Fruit fly (Drosophila melanogaster) whole organism, embryonic: ENCODE data around the gene Sf3b6.

Experiments used
- Antp ChIP-seq: fragments of 200-800 bp; sonication (Bioruptor generic); optimal IDR thresholded peaks from 3 replicates; lab custom pipeline; 2016; ENCODE audit warnings: missing biosample characterization, missing genetic modification characterization
- Atf-2 ChIP-seq: fragments of 200-800 bp; sonication (Bioruptor generic); optimal IDR thresholded peaks from 2 replicates; lab custom pipeline; 2016; ENCODE audit warnings: missing biosample characterization, missing genetic modification characterization
- CG10366 ChIP-seq: fragments of 200-800 bp; sonication (Bioruptor generic); IDR thresholded peaks from 2 replicates; pipeline ENCODE4 v1.3.6; 2022; ENCODE audit warnings: missing biosample characterization, missing genetic modification characterization
- CG11398 ChIP-seq: fragments of 200-800 bp; sonication (Bioruptor generic); optimal IDR thresholded peaks from 2 replicates; lab custom pipeline; 2016; ENCODE audit warnings: missing biosample characterization, missing genetic modification characterization
- CG12219 ChIP-seq: fragments of 200-800 bp; sonication (Bioruptor generic); optimal IDR thresholded peaks from 3 replicates; lab custom pipeline; 2018; ENCODE audit warnings: missing biosample characterization, mild to moderate bottlenecking, missing genetic modification characterization
- CG1233 ChIP-seq: fragments of 200-800 bp; sonication (Bioruptor generic); optimal IDR thresholded peaks from 4 replicates; lab custom pipeline; 2018; ENCODE audit warnings: missing biosample characterization, mild to moderate bottlenecking, missing genetic modification characterization
- CG12769 ChIP-seq: fragments of 200-800 bp; sonication (Bioruptor generic); optimal IDR thresholded peaks from 2 replicates; lab custom pipeline; 2019; ENCODE audit warnings: missing biosample characterization, mild to moderate bottlenecking, missing genetic modification characterization, moderate library complexity
- CG14441 ChIP-seq: fragments of 200-800 bp; sonication (Bioruptor generic); IDR thresholded peaks from 2 replicates; pipeline ENCODE4 v1.3.6; 2022; ENCODE audit warnings: missing biosample characterization, missing genetic modification characterization
- CG14965 ChIP-seq: fragments of 200-800 bp; sonication (Bioruptor generic); optimal IDR thresholded peaks from 2 replicates; lab custom pipeline; 2016; ENCODE audit warnings: missing biosample characterization, missing genetic modification characterization, borderline replicate concordance
- CG15514 ChIP-seq: fragments of 200-800 bp; sonication (Bioruptor generic); optimal IDR thresholded peaks from 3 replicates; lab custom pipeline; 2017; ENCODE audit warnings: missing biosample characterization, missing genetic modification characterization, mild to moderate bottlenecking, moderate library complexity, missing genetic modification reagents
- CG17612 ChIP-seq: fragments of 200-800 bp; sonication (Bioruptor generic); IDR thresholded peaks from 2 replicates; pipeline ENCODE4 v1.3.6; 2022; ENCODE audit warnings: missing biosample characterization, missing genetic modification characterization
- CG1832 ChIP-seq: fragments of 200-800 bp; sonication (Bioruptor generic); optimal IDR thresholded peaks from 2 replicates; lab custom pipeline; 2017; ENCODE audit warnings: missing biosample characterization, mild to moderate bottlenecking, missing genetic modification characterization, inconsistent platforms
- CG32767 ChIP-seq: fragments of 200-800 bp; sonication (Bioruptor generic); IDR thresholded peaks from 2 replicates; pipeline ENCODE4 v1.3.6; 2022; ENCODE audit warnings: missing biosample characterization, missing genetic modification characterization
- CG34224 ChIP-seq: fragments of 200-800 bp; sonication (Bioruptor generic); IDR thresholded peaks from 3 replicates; pipeline ENCODE4 v1.3.6; 2022; ENCODE audit warnings: missing biosample characterization, missing genetic modification characterization; ENCODE audit not compliant: partially characterized antibody
- CG5953 ChIP-seq: fragments of 200-800 bp; sonication (Bioruptor generic); IDR thresholded peaks from 2 replicates; pipeline ENCODE4 v1.3.6; 2022; ENCODE audit warnings: missing biosample characterization, missing genetic modification characterization
- CG6175 ChIP-seq: fragments of 200-800 bp; sonication (Bioruptor generic); IDR thresholded peaks from 3 replicates; pipeline ENCODE4 v1.3.6; 2022; ENCODE audit warnings: missing biosample characterization, missing genetic modification characterization
- CG6791 ChIP-seq: fragments of 200-800 bp; sonication (Bioruptor generic); IDR thresholded peaks from 3 replicates; pipeline ENCODE4 v1.3.6; 2022; ENCODE audit warnings: missing biosample characterization, missing genetic modification characterization; ENCODE audit not compliant: partially characterized antibody
- CG8924 ChIP-seq: fragments of 200-800 bp; optimal IDR thresholded peaks from 3 replicates; lab custom pipeline; 2019; ENCODE audit warnings: missing biosample characterization, mild to moderate bottlenecking, missing genetic modification characterization, moderate library complexity
- CG8944 ChIP-seq: fragments of 200-800 bp; sonication (Bioruptor generic); optimal IDR thresholded peaks from 3 replicates; lab custom pipeline; 2016; ENCODE audit warnings: missing biosample characterization, missing genetic modification characterization
- CG9215 ChIP-seq: fragments of 200-800 bp; sonication (Bioruptor generic); IDR thresholded peaks from 2 replicates; pipeline ENCODE4 v1.3.6; 2022; ENCODE audit warnings: missing biosample characterization, missing genetic modification characterization
- CG9932 ChIP-seq: fragments of 200-800 bp; sonication (Bioruptor generic); IDR thresholded peaks from 2 replicates; pipeline ENCODE4 v1.3.6; 2022; ENCODE audit warnings: missing biosample characterization, missing genetic modification characterization
- CoRest ChIP-seq: fragments of 200-800 bp; sonication (Bioruptor generic); optimal IDR thresholded peaks from 3 replicates; lab custom pipeline; 2018; ENCODE audit warnings: missing biosample characterization, mild to moderate bottlenecking, missing genetic modification characterization, moderate library complexity
- HLH3B ChIP-seq: fragments of 200-800 bp; sonication (Bioruptor generic); IDR thresholded peaks from 2 replicates; pipeline ENCODE4 v1.3.6; 2022; ENCODE audit warnings: missing biosample characterization, missing genetic modification characterization
- MBD-R2 ChIP-seq: fragments of 200-800 bp; sonication (Bioruptor generic); IDR thresholded peaks from 2 replicates; pipeline ENCODE4 v1.3.6; 2022; ENCODE audit warnings: missing biosample characterization, missing genetic modification characterization
- MESR4 ChIP-seq: fragments of 200-800 bp; sonication (Bioruptor generic); optimal IDR thresholded peaks from 2 replicates; lab custom pipeline; 2018; ENCODE audit warnings: missing biosample characterization, mild to moderate bottlenecking, missing genetic modification characterization, moderate library complexity
- Myb ChIP-seq: fragments of 200-800 bp; sonication (Bioruptor generic); optimal IDR thresholded peaks from 2 replicates; lab custom pipeline; 2016; ENCODE audit warnings: missing biosample characterization, missing genetic modification characterization
- NFAT ChIP-seq: fragments of 200-800 bp; sonication (Bioruptor generic); IDR thresholded peaks from 2 replicates; pipeline ENCODE4 v1.3.6; 2022; ENCODE audit warnings: missing biosample characterization, missing genetic modification characterization
- PHDP ChIP-seq: fragments of 200-800 bp; sonication (Bioruptor generic); optimal IDR thresholded peaks from 3 replicates; lab custom pipeline; 2018; ENCODE audit warnings: missing biosample characterization, mild to moderate bottlenecking, missing genetic modification characterization, moderate library complexity
- abd-A ChIP-seq: fragments of 200-800 bp; sonication (Bioruptor generic); optimal IDR thresholded peaks from 3 replicates; lab custom pipeline; 2019; ENCODE audit warnings: missing biosample characterization, mild to moderate bottlenecking, missing genetic modification characterization, moderate library complexity
- bbx ChIP-seq: fragments of 200-800 bp; sonication (Bioruptor generic); IDR thresholded peaks from 2 replicates; pipeline ENCODE4 v1.3.6; 2022; ENCODE audit warnings: missing biosample characterization, missing genetic modification characterization; ENCODE audit not compliant: partially characterized antibody
- chn ChIP-seq: fragments of 200-800 bp; sonication (Bioruptor generic); optimal IDR thresholded peaks from 2 replicates; lab custom pipeline; 2016; ENCODE audit warnings: missing biosample characterization, missing genetic modification characterization
- ci ChIP-seq: fragments of 200-800 bp; sonication (Bioruptor generic); IDR thresholded peaks from 3 replicates; pipeline ENCODE4 v1.3.6; 2022; ENCODE audit warnings: missing biosample characterization, missing genetic modification characterization
- crp ChIP-seq, 2 experiments: fragments of 200-800 bp; sonication (Bioruptor generic); optimal IDR thresholded peaks; 2 replicates in 1 of 2; 3 replicates in 1 of 2; lab custom pipeline; 2017; ENCODE audit warnings: missing biosample characterization in 2 of 2, missing genetic modification characterization in 2 of 2, mild to moderate bottlenecking in 1 of 2, moderate library complexity in 1 of 2
- da ChIP-seq: fragments of 200-800 bp; sonication (Bioruptor generic); optimal IDR thresholded peaks from 2 replicates; lab custom pipeline; 2016; ENCODE audit warnings: missing biosample characterization, missing genetic modification characterization
- danr ChIP-seq: fragments of 200-800 bp; sonication (Bioruptor generic); IDR thresholded peaks from 2 replicates; pipeline ENCODE4 v1.3.6; 2022; ENCODE audit warnings: missing biosample characterization, missing genetic modification characterization
- disco-r ChIP-seq: fragments of 200-800 bp; sonication (Bioruptor generic); optimal IDR thresholded peaks from 2 replicates; lab custom pipeline; 2016; ENCODE audit warnings: missing biosample characterization, missing genetic modification characterization
- dpn ChIP-seq, 2 experiments: fragments of 200-800 bp; sonication (Bioruptor generic); optimal IDR thresholded peaks; 3 replicates each; lab custom pipeline; 2016; ENCODE audit warnings: missing biosample characterization in 2 of 2, missing genetic modification characterization in 2 of 2
- en ChIP-seq: fragments of 200-800 bp; sonication (Bioruptor generic); optimal IDR thresholded peaks from 2 replicates; lab custom pipeline; 2016; ENCODE audit warnings: missing biosample characterization, missing genetic modification characterization
- knrl ChIP-seq: fragments of 200-800 bp; sonication (Bioruptor generic); IDR thresholded peaks from 3 replicates; pipeline ENCODE4 v1.3.6; 2022; ENCODE audit warnings: missing biosample characterization, missing genetic modification characterization; ENCODE audit not compliant: partially characterized antibody
- mirr ChIP-seq: fragments of 200-800 bp; sonication (Bioruptor generic); optimal IDR thresholded peaks from 3 replicates; lab custom pipeline; 2018; ENCODE audit warnings: missing biosample characterization, mild to moderate bottlenecking, missing genetic modification characterization
- pfk ChIP-seq: fragments of 200-800 bp; sonication (Bioruptor generic); optimal IDR thresholded peaks from 2 replicates; lab custom pipeline; 2018; ENCODE audit warnings: missing biosample characterization, mild to moderate bottlenecking, missing genetic modification characterization, moderate library complexity
- pita ChIP-seq: fragments of 200-800 bp; sonication (Bioruptor generic); optimal IDR thresholded peaks from 2 replicates; lab custom pipeline; 2017; ENCODE audit warnings: missing biosample characterization, mild to moderate bottlenecking, missing genetic modification characterization
- psq ChIP-seq: fragments of 200-800 bp; sonication (Bioruptor generic); optimal IDR thresholded peaks from 2 replicates; lab custom pipeline; 2017; ENCODE audit warnings: missing biosample characterization, missing genetic modification characterization
- pum ChIP-seq: fragments of 200-800 bp; sonication (Bioruptor generic); optimal IDR thresholded peaks from 2 replicates; lab custom pipeline; 2016; ENCODE audit warnings: missing biosample characterization, missing genetic modification characterization
- ro ChIP-seq: fragments of 200-800 bp; sonication (Bioruptor generic); IDR thresholded peaks from 2 replicates; pipeline ENCODE4 v1.3.6; 2022; ENCODE audit warnings: missing biosample characterization, missing genetic modification characterization
- run ChIP-seq: fragments of 200-800 bp; sonication (Bioruptor generic); optimal IDR thresholded peaks from 3 replicates; lab custom pipeline; 2018; ENCODE audit warnings: missing biosample characterization, mild to moderate bottlenecking, missing genetic modification characterization
- slp2 ChIP-seq: fragments of 200-800 bp; sonication (Bioruptor generic); optimal IDR thresholded peaks from 2 replicates; lab custom pipeline; 2016; ENCODE audit warnings: missing biosample characterization, missing genetic modification characterization
- tll ChIP-seq, 2 experiments: fragments of 200-800 bp in 1 of 2; fragments of >200 bp in 1 of 2; sonication (Bioruptor generic) in 1 of 2; optimal IDR thresholded peaks; 2 replicates each; lab custom pipeline; 2017 to 2019; ENCODE audit warnings: missing biosample characterization in 2 of 2, missing genetic modification characterization in 2 of 2, mild to moderate bottlenecking in 1 of 2, moderate library complexity in 1 of 2
- trem ChIP-seq: fragments of 200-800 bp; optimal IDR thresholded peaks from 3 replicates; lab custom pipeline; 2019; ENCODE audit warnings: missing biosample characterization, mild to moderate bottlenecking, missing genetic modification characterization, moderate library complexity
- zfh1 ChIP-seq: fragments of 200-800 bp; sonication (Bioruptor generic); IDR thresholded peaks from 3 replicates; pipeline ENCODE4 v1.3.6; 2022; ENCODE audit warnings: missing biosample characterization, missing genetic modification characterization

Sf3b6 gene

dm6 chr3L:6157327-6158032 lies 35.5 kb downstream of the Sf3b6 start, which contains the start of gene CG13297 (continued):
- TF ChIP-seq CG34224 (GFP tag; lab: Robert Waterston, UW) = no peak
- TF ChIP-seq CG17612 = no peak
- no peak for TF ChIP-seq CG1832 (GFP tag; lab: Kevin White, UChicago)
- TF ChIP-seq MBD-R2 (GFP tag; lab: Robert Waterston, UW) = no peak
- TF ChIP-seq Atf-2 (GFP tag; lab: Kevin White, UChicago) = no peak
- TF ChIP-seq CG1233 (GFP tag; lab: Kevin White, UChicago) = peak; percentile 45
- no peak for TF ChIP-seq CG6175
- TF ChIP-seq CG8924 (tag; lab: Kevin White, UChicago) = peak; percentile 66
- TF ChIP-seq CG12219 (GFP tag; lab: Kevin White, UChicago) = peak; percentile 31
- no peak for TF ChIP-seq da
- no peak for TF ChIP-seq CG15514
- TF ChIP-seq CG9932 = no peak
- TF ChIP-seq tll (GFP tag; optimal IDR thresholded peaks at IDR 0.05; lab: Kevin White, UChicago) = no peak
- TF ChIP-seq CG6791 (GFP tag; lab: Robert Waterston, UW) = no peak
- TF ChIP-seq slp2 (GFP tag; lab: Kevin White, UChicago) = no peak
- 0 out of 2 replicates have a peak, but pooled peaks have one; percentile 8 for TF ChIP-seq CG9215 (GFP tag; lab: Robert Waterston, UW)
- TF ChIP-seq disco-r (GFP tag; lab: Kevin White, UChicago) = no peak
- TF ChIP-seq psq (GFP tag; lab: Kevin White, UChicago) = no peak
- TF ChIP-seq crp (GFP tag; optimal IDR thresholded peaks at IDR 0.05; lab: Kevin White, UChicago) = no peak
- TF ChIP-seq Antp (GFP tag; lab: Kevin White, UChicago) = no peak
- no peak for TF ChIP-seq CG11398 (GFP tag; lab: Kevin White, UChicago)
- TF ChIP-seq trem = peak; percentile 33
- peak; percentile 61 for TF ChIP-seq CG10366 (GFP tag; lab: Robert Waterston, UW)
- TF ChIP-seq en (GFP tag; lab: Kevin White, UChicago) = no peak
- TF ChIP-seq CG32767 (GFP tag; lab: Robert Waterston, UW) = peak; percentile 69; the same call in 1 of the 2 replicates
- no peak for TF ChIP-seq pum (GFP tag; lab: Kevin White, UChicago)
- TF ChIP-seq Myb = no peak
- no peak for TF ChIP-seq ro (GFP tag; lab: Robert Waterston, UW)
- TF ChIP-seq chn (GFP tag; lab: Kevin White, UChicago) = no peak
- peak; percentile 88 for TF ChIP-seq abd-A (tag; lab: Kevin White, UChicago)
- TF ChIP-seq dpn (GFP tag; optimal IDR thresholded peaks at IDR 0.05; lab: Kevin White, UChicago) = peak in 1 of 2 experiments; percentile 10
- no peak for TF ChIP-seq CG8944 (GFP tag; lab: Kevin White, UChicago)
- no peak for TF ChIP-seq CG5953
- no peak for TF ChIP-seq ci
- no peak for TF ChIP-seq pfk (GFP tag; lab: Kevin White, UChicago)
- peak; percentile 69 for TF ChIP-seq CoRest (tag; lab: Kevin White, UChicago)
- TF ChIP-seq danr = peak; percentile 45; the same call in 1 of the 2 replicates
- 0 out of 3 replicates have a peak, but pooled peaks have one; percentile 32 for TF ChIP-seq zfh1 (GFP tag; lab: Robert Waterston, UW)
- no peak for TF ChIP-seq knrl (GFP tag; lab: Robert Waterston, UW)
- TF ChIP-seq pita = no peak
- no peak for TF ChIP-seq MESR4
- peak; percentile 40 for TF ChIP-seq PHDP (tag; lab: Kevin White, UChicago)
- TF ChIP-seq run (tag; lab: Kevin White, UChicago) = peak; percentile 60
- no peak for TF ChIP-seq bbx (GFP tag; lab: Robert Waterston, UW)
- no peak for TF ChIP-seq mirr (GFP tag; lab: Kevin White, UChicago)
- no peak for TF ChIP-seq CG12769 (tag; lab: Kevin White, UChicago)
- peak; percentile 60 for TF ChIP-seq CG14441 (GFP tag; lab: Robert Waterston, UW)
- no peak for TF ChIP-seq CG14965 (GFP tag; lab: Kevin White, UChicago)
- TF ChIP-seq NFAT (GFP tag; lab: Robert Waterston, UW) = no peak
- peak; percentile 62 for TF ChIP-seq HLH3B
